Worm (Caenorhabditis elegans) whole organism, late embryonic: Measurements from ENCODE around the gene zyg-1.

ENCODE experiments used
- ama-1 ChIP-seq: fragments of 150-350 bp; optimal IDR thresholded peaks from 2 replicates; lab custom pipeline; 2014
- ceh-2 ChIP-seq: sonication (generic microtip); optimal IDR thresholded peaks from 2 replicates; lab custom pipeline; 2016; ENCODE audit warnings: missing genotype, missing genetic modification characterization, missing compliant biosample characterization
- ceh-45 ChIP-seq: fragments of 200-800 bp; sonication (Bioruptor generic); IDR thresholded peaks from 2 replicates; pipeline ENCODE4 v1.3.6; 2022; ENCODE audit warnings: missing genetic modification reagents, missing genetic modification characterization, missing compliant biosample characterization
- dmd-4 ChIP-seq: sonication (generic microtip); optimal IDR thresholded peaks from 2 replicates; lab custom pipeline; 2016; ENCODE audit warnings: borderline replicate concordance, missing genetic modification characterization, missing compliant biosample characterization
- dve-1 ChIP-seq: sonication (generic microtip); optimal IDR thresholded peaks from 2 replicates; lab custom pipeline; 2017; ENCODE audit warnings: antibody characterized with exemption, mild to moderate bottlenecking, missing genetic modification characterization, missing compliant biosample characterization
- eyg-1 ChIP-seq: sonication (generic microtip); optimal IDR thresholded peaks from 2 replicates; lab custom pipeline; 2016; ENCODE audit warnings: missing genotype, missing genetic modification characterization, missing compliant biosample characterization
- hlh-8 ChIP-seq: sonication (generic microtip); optimal IDR thresholded peaks from 2 replicates; lab custom pipeline; 2016; ENCODE audit warnings: missing genotype, missing genetic modification characterization, missing compliant biosample characterization
- lin-11 ChIP-seq: fragments of 200-800 bp; sonication (Bioruptor generic); optimal IDR thresholded peaks from 2 replicates; lab custom pipeline; 2018; ENCODE audit warnings: mild to moderate bottlenecking, missing genetic modification characterization, missing compliant biosample characterization
- odd-2 ChIP-seq: sonication (generic microtip); optimal IDR thresholded peaks from 2 replicates; lab custom pipeline; 2017; ENCODE audit warnings: antibody characterized with exemption, mild to moderate bottlenecking, missing genetic modification characterization, missing compliant biosample characterization
- pag-3 ChIP-seq: sonication (generic microtip); optimal IDR thresholded peaks from 2 replicates; lab custom pipeline; 2016; ENCODE audit warnings: missing compliant biosample characterization, missing genetic modification characterization, borderline replicate concordance
- pha-4 ChIP-seq: fragments of 150-350 bp; optimal IDR thresholded peaks from 2 replicates; lab custom pipeline; 2018; ENCODE audit warnings: missing biosample characterization, missing genetic modification reagents, missing genetic modification characterization

DNA sequence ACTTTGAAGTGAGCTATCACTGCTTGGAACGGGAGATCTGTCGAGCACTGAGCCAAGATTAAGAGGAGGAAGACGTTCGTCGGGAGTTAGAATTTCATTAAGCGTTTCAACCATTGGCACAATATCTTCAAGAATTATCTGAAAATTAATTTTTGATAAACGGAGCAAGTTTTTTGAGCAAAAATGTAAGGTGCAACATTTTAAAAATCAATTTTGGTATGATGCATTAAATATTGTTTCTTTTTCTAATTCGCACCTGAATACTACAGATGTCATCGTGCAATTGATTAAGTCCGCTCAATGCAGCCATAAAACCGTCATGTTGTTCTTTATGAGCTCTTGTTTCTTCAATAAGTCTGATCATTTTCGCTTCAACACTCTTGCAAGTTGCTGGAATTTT is 1.3 kb upstream of the zyg-1 start, which contains the start of gene ddl-1:
- TF ChIP-seq dmd-4 (tag; lab: Kevin White, UChicago): no peak
- no peak for TF ChIP-seq ceh-2 (tag; lab: Kevin White, UChicago)
- TF ChIP-seq dve-1 (tag; lab: Kevin White, UChicago): no peak
- no peak for TF ChIP-seq pag-3
- no peak for TF ChIP-seq hlh-8
- TF ChIP-seq lin-11 (tag; lab: Kevin White, UChicago): no peak
- no peak for TF ChIP-seq ama-1
- no peak for TF ChIP-seq pha-4 (tag; lab: Kevin White, UChicago)
- no peak for TF ChIP-seq ceh-45
- no peak for TF ChIP-seq odd-2 (tag; lab: Kevin White, UChicago)
- TF ChIP-seq eyg-1: no peak
